Fruit fly (Drosophila melanogaster) ovary, adult (tissue): ENCODE results near the gene fend.

Experiments
- CG17801 ChIP-seq: fragments of 200-800 bp; optimal IDR thresholded peaks from 2 replicates; lab custom pipeline; 2019; ENCODE audit warnings: missing biosample characterization, mild to moderate bottlenecking, missing genetic modification characterization, moderate library complexity; ENCODE audit not compliant: partially characterized antibody

The fend gene

DNA sequence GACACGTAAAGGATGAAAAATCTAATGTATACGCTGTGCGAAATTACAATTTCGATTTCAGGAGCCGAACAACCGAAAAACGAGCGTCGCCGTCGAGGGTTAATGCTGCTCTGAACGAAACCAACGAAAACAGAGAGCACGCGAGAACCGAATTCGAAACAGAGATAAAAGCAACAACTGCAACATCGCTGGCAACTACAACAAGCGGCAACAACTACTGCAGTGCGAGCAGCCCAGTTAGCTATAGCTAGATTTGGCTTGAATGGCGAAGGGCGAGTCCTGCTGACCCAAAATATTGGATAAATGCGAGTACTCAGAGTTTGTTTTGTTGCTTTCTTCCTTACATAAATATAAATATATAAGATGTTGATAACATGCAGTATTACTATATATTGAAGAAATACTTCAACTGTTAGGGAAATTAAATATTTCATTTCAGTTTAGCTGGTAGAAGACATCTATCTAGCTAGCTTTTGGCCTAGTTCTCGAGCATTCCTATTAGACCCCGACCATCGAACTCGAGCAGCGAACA lies at the start of gene fend:
Gene fend, minus strand, starts transcription at position 178 of the 532 bp plus-strand sequence.
- no peak for TF ChIP-seq CG17801 (GFP tag; lab: Kevin White, UChicago)

DNA sequence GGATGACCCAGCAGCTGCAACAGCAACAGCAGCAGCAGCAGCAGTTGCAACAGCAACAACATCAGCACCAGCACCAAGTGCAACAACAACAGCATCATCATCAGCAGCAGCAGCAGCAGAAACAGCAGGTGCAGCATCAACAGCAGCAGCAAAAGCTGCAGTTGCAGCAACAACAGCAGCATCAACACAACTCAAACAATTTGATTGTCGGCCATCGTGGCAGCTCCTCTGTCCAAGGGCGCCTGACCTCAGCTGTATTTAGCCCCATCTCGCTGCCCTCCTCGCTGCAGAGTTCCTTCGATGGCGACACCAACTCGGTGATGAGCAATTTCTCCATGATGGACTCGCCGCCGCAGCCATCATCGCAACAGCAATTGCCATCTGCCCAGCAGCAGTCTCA lies 33.4 kb upstream of the fend start:
- TF ChIP-seq CG17801 (GFP tag; lab: Kevin White, UChicago) = no peak

DNA sequence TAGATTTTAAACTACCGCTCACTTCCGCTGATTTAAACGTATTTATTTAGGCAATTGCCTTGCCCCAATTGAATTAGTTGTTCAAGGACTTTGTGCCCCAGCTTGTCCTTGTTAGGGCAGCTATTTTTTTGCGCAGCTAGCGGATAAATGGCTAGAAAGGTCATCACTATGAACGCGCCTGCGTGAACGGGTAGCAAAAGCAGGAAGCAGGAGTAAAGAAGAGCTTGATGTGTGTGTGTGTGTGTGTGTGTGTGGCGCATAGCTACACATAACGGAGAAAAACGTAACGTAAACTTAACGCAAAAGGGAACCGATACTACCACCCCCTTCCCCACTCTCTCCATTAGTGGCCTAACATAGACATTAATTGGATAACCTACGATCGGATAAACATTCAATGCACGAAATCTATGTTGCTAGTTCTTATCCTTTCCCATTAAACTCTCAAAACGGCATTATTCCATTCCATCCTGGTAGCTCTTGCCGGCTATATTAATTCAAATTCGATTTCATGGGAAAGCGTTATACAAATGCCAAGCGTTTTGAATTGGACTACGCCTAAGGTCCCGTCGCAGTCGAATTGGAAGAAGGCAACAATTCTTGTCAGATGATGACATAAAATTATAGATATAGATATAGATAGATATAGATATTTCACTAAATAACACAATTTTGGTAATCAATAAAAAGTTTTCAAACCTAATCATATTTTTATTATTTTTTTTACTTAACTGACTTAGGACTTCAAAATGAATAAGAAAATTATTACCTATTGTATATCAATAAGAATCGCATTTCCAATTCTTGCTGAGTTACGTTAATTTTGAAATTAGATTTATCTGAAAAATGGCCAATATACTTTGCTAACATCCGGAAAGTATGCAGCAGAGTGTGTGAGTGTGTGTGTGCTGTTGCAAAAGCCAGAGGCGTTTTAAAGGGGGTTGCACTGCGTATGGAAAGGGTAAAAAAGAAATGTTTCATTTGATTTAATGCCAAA lies 29.9 kb upstream of the fend start:
- no peak for TF ChIP-seq CG17801 (GFP tag; lab: Kevin White, UChicago)

DNA sequence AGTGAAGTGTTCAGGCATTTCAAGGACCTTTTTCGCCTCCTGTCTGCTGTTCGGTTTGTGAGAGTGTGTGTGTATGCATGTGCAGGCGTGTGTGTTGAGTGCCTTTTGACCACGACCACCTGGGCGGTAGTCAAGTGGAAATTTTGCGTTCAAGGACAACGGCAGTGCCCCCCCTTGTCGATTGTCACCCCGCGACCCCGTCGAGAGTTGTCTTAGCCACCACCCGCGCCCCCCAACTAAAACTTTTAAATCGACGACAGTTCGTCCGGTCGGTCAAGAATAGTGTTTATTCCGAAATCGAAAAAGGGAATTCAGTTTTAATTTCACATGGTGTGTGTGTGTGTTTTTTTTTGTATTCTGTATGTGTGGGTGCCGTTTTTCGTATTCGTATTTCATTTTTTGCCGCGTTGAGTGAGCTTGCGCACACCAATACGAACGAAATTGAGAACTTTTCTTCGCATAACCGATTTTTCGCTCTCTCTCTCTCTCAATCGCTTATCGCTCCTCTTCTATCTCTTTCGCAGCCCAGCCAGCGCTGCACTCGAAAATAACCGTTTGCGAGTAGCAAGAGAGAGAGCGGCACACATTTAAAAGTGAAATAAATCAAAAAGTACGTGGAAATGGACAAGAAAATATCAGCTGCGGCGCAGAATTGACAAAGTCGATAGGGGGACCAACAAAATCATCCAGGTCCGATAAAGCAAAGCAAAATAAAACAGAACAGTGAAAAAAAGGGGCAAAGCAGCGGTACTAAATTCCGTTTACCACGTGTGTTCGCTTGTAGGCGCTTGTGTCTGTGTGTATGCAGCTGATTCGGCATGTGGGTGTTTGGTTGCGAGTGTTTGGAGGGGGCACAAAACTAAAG lies 29.0 kb upstream of the fend start:
- peak; percentile 67 for TF ChIP-seq CG17801 (GFP tag; lab: Kevin White, UChicago)

DNA sequence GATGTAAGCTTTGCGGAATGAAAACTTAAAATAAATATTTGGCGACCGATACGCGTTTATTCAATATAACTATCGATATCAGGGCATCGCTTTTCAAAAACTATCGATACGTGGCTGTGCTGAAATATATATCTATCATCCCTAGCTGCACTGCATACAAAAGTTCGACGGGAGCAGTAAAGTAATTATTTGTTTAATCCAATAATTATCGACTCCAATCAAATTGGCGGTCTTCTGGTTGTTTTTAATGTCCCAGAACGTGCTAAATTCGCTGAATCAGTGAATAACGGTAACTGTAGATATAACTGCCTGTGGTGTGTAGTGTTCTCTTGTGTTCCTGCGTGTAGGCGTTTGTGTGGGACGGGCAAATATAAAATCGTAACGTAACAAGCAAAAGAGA lies 28.2 kb upstream of the fend start, which contains the start of gene mei-P26:
Gene mei-P26, plus strand, starts transcription at position 146 of the 400 bp plus-strand sequence.
- TF ChIP-seq CG17801 (GFP tag; lab: Kevin White, UChicago) = peak; percentile 74

DNA sequence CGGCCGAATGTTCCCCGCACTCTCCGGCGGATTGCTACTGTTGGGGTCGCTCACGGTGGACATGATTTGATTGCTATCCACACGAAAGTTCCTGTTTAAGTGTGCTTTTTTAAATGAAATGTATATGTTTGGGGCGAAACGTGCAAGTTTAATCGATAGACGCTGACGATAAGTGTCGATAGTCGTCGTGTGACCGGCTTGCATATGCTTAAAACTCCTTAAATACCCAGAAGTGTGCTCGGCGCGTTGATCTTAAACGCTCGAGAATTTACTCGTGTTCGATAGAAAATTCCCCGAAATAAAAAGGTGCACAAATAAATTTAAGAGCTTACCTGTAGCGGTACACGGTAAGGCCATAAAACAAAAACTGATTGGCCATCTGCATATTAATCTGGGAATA lies 27.0 kb upstream of the fend start, which contains the start of the genes Zpr1 and CG44532:
Gene Zpr1, minus strand, starts transcription at position 179 of the 400 bp plus-strand sequence.
Gene CG44532, plus strand, starts transcription at position 181 of the 400 bp plus-strand sequence.
- no peak for TF ChIP-seq CG17801 (GFP tag; lab: Kevin White, UChicago)

DNA sequence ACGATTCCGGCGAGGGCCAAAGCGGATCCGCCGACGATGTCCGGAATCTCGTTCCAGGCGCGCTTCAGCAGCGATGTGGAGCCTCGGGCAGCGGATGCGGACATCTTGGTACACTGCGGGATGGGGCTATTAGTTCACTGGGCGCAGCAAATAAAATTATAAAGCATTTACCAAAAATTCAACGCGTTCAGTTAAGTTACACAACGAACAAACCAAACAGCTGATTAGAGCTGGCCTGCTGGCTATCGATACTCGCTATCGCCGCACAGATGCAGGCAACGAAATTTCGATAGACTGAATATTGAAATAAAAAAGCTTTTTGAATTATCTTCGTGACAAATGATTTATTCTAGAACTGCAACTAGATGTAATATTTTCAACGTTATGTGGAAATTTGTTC lies 24.8 kb upstream of the fend start, which contains the start of gene NdufA3:
Gene NdufA3, minus strand, starts transcription at position 317 of the 400 bp plus-strand sequence.
- TF ChIP-seq CG17801 (GFP tag; lab: Kevin White, UChicago) = peak; percentile 41

DNA sequence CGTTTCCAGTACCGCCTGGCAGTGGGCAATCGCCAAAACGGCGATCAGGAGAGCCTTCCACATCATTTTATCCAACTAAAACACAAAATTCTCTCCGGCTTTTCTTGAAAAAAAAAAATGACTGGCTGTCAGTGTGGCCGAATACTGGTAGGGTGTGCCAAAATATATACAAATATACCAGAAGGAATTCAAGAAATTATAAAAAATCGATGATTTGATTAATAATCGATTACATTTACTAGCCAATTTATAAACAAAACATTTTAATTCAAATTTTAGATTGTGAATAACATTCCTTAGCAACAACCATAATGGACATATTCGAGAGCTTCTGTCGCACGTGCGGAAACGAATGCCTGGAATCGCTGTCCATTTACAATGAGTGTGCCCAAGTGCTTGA lies 23.5 kb upstream of the fend start, which contains the start of the genes Ost48 and Dlip1:
Gene Ost48, minus strand, starts transcription at position 150 of the 400 bp plus-strand sequence.
Gene Dlip1, plus strand, starts transcription at position 257 of the 400 bp plus-strand sequence.
- TF ChIP-seq CG17801 (GFP tag; lab: Kevin White, UChicago) = no peak

DNA sequence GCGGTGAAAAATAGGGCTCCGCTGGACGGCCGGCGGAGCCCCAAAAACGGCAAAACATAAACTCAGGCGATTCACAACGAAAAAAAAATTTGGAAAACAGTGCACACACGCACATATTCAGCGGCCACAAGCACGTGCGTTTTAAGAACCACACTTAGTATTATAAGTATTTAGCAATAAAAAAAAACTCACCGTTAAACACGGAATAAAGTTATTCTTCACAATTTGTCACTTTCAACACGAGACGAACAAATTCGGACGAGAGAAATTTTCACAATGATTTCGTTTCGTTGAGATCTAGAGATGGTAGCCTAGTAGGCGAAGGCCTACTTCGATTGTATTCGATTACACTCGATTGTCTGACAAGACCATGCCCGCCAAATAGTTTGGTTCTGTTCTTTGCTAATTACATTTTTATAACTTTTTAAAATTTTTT lies 21.5 kb upstream of the fend start, which contains the start of gene His3.3B:
Gene His3.3B, minus strand, starts transcription at position 282 of the 436 bp plus-strand sequence.
- TF ChIP-seq CG17801 (GFP tag; lab: Kevin White, UChicago) = no peak

DNA sequence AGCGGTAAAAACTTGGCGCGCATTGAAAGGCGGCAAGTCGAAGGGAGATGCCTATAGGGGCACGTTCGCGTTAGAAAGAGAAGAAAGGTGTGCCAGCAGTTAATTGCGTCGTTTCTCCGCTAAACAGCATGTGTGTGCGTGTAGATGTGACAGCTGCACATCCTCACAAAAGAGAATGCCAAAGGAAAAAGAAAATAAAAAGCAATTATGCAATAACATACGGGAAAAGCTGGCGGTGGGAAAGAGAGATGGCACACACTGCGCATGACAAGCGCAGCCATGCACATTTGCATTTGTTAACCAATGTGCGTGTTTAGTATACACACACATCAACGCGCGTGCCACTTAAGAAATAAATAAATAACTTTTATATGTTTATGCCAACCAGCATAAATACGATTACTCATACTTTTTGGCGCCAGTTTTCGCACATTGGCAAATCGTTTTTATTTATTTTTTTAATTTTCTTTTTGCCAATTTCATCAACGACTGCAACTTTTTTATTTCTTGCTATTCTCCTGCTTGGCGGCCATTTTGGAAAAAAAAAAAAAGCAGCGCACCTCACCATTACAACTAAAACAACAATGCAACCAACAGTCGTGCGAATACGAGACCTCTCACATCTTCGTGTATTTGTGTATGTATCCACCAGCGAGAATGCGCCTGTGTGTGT lies 21.0 kb upstream of the fend start:
- TF ChIP-seq CG17801 (GFP tag; lab: Kevin White, UChicago) = peak; percentile 78

DNA sequence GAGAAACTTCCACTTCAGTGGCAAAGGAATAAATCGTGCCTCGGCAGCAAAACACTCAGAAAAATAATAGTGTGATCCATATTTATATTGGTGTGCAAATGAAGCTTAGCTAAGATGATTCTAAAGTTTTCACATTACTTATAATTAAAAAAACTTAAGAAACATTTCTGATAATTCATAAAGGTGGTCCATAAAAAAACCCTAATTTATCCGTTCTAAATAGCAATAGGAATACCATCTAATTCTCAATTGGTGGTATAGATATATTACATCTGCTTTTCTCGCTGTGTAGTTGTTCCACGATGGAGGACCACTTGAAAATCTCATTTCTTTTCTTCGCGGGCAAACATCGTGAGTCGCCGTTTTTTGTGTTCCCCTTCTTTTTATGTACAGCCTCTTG lies 20.2 kb upstream of the fend start:
- TF ChIP-seq CG17801 (GFP tag; lab: Kevin White, UChicago) = peak; percentile 8

DNA sequence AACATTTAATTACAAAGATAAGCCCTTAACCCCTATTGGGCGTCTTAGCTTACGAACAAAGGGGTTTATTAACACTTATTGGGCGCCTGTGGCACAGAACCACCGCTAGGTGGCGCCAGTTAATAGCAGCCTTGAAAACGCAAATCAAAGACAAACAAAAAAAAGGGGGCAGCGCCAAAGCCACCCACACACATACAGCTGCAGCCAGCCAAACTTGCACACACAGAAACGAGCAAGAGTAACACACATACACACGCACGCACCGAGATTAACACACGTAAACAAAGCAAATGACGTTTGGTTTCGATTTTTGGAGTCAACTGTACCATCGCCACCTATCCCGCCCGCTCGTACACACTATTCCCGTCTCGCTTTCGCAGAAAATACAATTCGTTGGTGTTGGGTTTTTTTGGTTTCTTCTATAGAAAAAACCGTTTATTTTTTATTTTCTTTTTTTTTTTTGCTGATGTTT lies 17.3 kb upstream of the fend start:
- TF ChIP-seq CG17801 (GFP tag; lab: Kevin White, UChicago) = peak; percentile 91

DNA sequence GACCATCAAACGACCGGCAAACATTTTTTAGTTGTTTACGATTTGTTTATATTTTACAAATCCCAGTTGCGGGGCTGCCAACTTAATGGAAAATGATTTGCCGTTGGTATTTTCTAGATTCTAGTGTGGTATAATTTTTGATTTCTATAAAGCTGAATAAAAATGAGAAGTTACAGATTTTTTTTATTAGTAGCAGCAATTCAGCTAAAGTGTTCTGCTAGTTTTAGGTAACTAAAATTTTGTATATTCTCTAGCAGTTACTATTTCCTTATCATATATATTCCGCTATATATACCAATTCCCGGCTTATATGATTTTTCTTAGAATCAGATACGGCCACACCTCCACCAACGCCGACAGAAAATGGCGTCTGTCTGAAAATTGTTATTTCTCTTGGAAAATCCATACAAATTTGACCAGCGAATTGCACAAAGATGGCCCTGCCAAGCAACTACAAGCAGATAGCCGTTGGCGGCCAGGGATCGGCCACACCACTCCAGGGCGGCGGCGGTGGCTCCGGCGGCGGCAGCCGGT lies 14.2 kb upstream of the fend start, which contains the start of the genes fh and Bap111:
Gene fh, minus strand, starts transcription at position 83 of the 534 bp plus-strand sequence.
Gene Bap111, plus strand, starts transcription at position 321 of the 534 bp plus-strand sequence.
- TF ChIP-seq CG17801 (GFP tag; lab: Kevin White, UChicago) = peak; percentile 26
